Fruit fly (Drosophila melanogaster) whole organism, larva: Measurements from ENCODE around the gene spri.

ENCODE experiments used
- noc ChIP-seq: fragments of 200-800 bp; sonication (Bioruptor generic); optimal IDR thresholded peaks from 3 replicates; lab custom pipeline; 2019; ENCODE audit warnings: missing biosample characterization, mild to moderate bottlenecking, missing genetic modification characterization, moderate library complexity

Gene spri

DNA sequence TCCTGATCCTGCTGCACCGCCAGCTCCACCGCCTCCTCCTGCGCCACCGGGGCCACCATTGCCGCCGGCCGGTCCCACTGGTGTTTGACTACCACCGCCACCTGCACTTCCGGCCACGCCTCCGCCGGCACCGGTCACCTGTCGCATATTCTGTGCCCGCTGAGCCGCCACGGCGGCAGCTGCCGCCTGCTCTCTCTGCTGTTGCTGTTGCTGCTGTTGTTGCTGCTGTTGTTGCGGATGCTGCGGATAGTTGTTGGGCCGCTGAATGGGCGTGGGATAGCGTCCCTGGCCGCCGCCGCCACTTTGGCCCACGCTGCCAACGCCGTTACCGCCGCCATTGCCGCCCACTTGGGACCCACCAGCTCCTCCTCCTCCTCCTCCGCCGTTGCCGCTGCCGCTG is 120.7 kb downstream of the spri start:
- TF ChIP-seq noc (tag; lab: Kevin White, UChicago) = no peak

DNA sequence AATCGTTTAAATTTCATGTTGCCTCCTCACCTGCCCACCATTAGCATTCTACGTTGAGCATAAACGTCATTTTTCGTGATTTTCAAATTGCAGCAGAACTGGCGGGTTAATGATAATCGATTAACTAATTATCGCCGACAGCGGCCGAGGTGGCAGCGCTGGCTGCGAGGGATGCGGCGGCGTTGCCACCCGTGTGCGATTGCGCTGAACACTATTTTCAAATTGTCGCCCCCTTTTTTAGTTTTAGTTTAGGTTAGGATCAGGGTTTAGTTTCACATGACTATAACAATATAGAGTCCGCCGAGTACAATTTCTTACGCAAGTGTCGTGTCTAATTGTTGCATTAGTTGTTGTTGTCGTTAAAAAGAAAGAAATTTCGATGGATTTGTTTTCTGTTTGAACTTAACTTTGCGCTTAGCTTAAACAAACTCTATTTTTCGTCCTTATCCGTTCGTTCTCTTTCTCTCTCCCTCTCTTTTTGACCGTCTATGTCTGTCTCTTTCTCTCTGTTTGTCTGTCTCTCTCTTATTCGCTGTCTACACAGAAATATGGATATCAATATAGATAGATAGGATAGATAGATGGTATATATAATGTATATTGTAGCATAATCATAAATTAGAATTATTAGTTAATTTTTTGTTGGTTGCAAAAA is 122.0 kb downstream of the spri start:
- no peak for TF ChIP-seq noc (tag; lab: Kevin White, UChicago)

DNA sequence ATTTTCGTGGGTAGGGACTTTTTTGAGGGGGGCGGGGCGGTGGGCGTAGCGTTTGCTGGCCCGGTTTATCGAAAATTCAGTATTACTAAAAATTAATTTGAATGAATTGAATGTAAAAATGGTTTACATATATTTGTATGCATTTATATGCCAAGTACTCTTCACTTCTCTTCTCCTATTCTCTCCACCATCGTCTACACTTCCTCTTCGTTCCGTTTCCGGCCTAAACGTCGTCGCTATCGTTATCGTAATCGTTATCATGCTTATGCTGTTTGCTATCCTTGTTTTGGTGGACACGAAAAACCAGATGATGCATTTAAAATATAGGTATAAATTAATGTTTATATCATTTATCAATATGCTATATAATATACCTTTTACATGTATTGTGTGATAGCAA is 123.3 kb downstream of the spri start:
- TF ChIP-seq noc (tag; lab: Kevin White, UChicago) = no peak

DNA sequence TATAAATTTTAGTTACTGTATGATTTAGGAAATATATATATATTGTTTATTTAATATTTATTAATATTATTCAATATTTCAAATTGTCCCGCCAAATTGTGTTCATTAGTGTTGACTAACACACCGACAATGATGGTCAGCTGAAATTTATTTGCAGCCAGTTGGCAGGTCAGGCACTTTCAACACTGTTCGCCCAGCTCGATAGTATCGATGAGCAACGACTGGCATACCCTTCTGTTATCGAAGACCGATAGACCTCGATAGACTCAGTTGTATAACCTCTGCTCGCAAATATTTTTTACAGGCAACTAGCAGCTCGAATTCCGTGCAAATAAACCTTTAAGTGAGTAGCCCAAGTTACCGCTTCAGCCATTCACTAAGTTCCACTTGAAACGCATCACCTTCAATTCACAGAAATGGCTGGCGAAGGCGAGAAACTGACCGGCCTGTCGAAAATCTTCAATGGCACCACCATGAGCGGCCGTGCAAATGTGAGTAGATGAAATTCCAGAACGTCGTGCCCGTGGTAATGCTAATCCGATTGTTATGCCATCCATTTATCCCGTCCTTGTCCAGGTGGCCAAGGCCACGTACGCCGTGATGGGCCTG is 124.6 kb downstream of the spri start, which contains the start of gene Neb-cGP:
Neb-cGP (plus strand) TSS at position 231 of the 609 bp plus-strand sequence.
- TF ChIP-seq noc (tag; lab: Kevin White, UChicago) = peak; percentile 43

DNA sequence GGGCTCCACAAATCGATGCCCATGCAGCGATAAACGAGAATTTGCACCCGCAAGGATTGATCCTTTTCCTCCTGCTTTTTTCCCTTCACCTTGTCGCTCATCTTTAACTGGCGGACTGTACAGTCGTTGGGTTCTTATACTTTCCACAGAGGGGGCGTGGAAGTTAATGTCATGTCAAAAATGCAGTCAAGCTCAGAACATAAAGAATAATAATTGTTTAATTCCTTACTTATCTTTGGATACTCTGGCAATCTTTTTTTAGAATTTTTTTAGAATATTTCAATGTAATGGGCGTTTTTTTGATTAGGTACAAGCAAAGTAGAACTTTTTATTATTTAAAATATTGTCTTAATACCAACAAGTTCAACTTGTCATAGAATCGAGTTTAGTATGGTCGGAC is 125.6 kb downstream of the spri start, which contains the start of gene Or9a:
Or9a (minus strand) TSS at position 101 of the 400 bp plus-strand sequence.
- TF ChIP-seq noc (tag; lab: Kevin White, UChicago) = no peak

DNA sequence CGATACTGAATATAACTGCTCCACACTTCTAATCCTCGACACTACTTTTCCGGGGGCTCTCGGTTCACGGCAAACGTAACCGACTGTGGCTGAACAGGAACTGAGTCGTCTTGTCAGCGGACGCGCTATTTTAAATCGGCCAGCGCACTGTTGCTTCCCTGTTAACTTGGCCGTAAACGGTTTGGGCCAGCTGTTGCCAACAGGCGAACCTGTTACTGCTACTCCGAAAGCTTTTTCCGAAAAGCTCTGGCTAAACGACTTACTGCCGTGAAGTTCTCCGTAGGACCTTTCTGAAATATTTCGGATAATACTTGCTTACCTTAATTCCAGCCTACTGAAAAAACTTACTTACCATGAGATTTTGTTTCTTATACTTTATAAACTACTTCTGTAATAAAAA is 130.4 kb downstream of the spri start, which contains the start of gene CG32683:
CG32683 (minus strand) TSS at position 101 of the 400 bp plus-strand sequence.
- no peak for TF ChIP-seq noc (tag; lab: Kevin White, UChicago)
